Fruit fly (Drosophila melanogaster) whole organism: ENCODE measurements around the gene CG14770.
A peak's percentile ranks its signal among the peaks of the same experiment; 100 is the strongest.

ENCODE experiments used
- Dll ChIP-seq: fragments of >200 bp; optimal IDR thresholded peaks from 2 replicates; lab custom pipeline; 2017
- EcR ChIP-seq, 2 experiments: fragments of >200 bp; optimal IDR thresholded peaks; 2 replicates each; lab custom pipeline; 2017; ENCODE audit warnings: missing biosample characterization in 2 of 2, missing genetic modification characterization in 2 of 2, missing genetic modification reagents in 2 of 2
- pan ChIP-seq: fragments of >200 bp; optimal IDR thresholded peaks from 2 replicates; lab custom pipeline; 2017
- psq ChIP-seq: fragments of >200 bp; optimal IDR thresholded peaks from 2 replicates; lab custom pipeline; 2017
- usp ChIP-seq: fragments of >200 bp; optimal IDR thresholded peaks from 2 replicates; lab custom pipeline; 2017; ENCODE audit warnings: missing biosample characterization, missing genetic modification characterization, mixed read lengths

dm6 chrX:1388148-1388703 is 19.2 kb downstream of the CG14770 start:
- TF ChIP-seq EcR (GFP tag; optimal IDR thresholded peaks at IDR 0.05; lab: Kevin White, UChicago) (no peak), pan (lab: Kevin White, UChicago) (no peak), psq (lab: Kevin White, UChicago) (no peak), Dll (peak; percentile 90), usp (GFP tag; lab: Kevin White, UChicago) (no peak)
